Worm (Caenorhabditis elegans): ENCODE results near the gene gpr-1.

ce11 chrIII:8653457-8653856, 24.7 kb downstream of the gpr-1 start:
- TF ChIP-seq sea-1 (GFP tag; conservative IDR thresholded peaks at IDR 0.05) (no peak), ama-1 (optimal IDR thresholded peaks at IDR 0.05) (no peak), B0310.2 (tag; optimal IDR thresholded peaks at IDR 0.05) (no peak), hmbx-1 (tag; optimal IDR thresholded peaks at IDR 0.05) (no peak), tbx-11 (GFP tag; IDR thresholded peaks at IDR 0.05) (no peak), tra-4 (tag; optimal IDR thresholded peaks at IDR 0.05) (no peak), tbx-37 (GFP tag; conservative IDR thresholded peaks at IDR 0.05) (no peak), flt-1 (GFP tag; IDR thresholded peaks at IDR 0.05) (no peak), ets-7 (tag; optimal IDR thresholded peaks at IDR 0.05) (no peak), scrt-1 (GFP tag; IDR thresholded peaks at IDR 0.05) (no peak)
